Fruit fly (Drosophila melanogaster): ENCODE measurements around the gene mura.

DNA sequence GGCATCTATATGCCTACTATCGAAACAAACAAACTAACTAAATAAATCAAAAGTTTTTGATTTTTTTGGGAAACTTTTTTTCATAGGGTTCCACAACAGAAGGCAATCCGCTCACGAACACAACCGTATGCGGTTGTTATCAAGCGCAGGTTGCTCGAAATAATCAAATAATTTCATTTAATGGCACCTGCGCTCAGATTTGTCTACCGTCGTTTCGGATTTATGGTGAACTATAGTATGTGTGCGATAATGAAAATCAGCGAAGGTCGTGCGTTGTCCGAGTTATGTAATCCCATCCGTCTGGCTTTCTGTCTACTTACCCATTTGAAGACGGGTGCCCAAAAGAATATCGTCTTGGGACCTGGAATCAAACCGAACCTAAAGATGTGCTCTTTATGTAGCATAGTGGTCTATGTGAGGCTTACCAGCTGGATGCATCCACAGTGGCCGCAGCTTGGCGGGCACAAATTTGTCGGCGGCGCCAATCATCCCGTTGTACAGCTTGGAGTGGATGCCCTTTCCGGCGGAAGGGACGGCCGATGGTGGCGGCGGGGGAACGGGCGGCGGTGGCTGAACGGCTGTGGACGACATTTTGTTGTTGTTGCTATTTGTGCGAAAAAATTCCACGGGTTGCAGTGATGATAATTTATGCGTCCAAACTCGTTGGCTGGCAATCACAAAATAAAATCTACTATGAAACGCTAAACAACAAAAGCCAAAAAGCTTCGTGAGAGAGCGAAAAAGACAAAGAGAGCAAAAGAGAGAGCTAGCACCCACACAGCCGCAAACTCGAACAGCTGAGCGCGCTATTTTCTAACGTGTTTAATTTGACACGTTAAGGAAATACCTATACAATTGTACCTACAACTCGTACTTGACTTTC, 21.6 kb upstream of the mura start:
- TF ChIP-seq CTCF (optimal IDR thresholded peaks at IDR 0.05), result no peak
- no peak for TF ChIP-seq CG8478 (optimal IDR thresholded peaks at IDR 0.05)
